Fruit fly (Drosophila melanogaster) whole organism, embryonic: ENCODE measurements around the gene CG11158.

ENCODE experiments used
- Asciz ChIP-seq: fragments of 200-800 bp; sonication (Bioruptor generic); optimal IDR thresholded peaks from 2 replicates; lab custom pipeline; 2017; ENCODE audit warnings: missing biosample characterization, mild to moderate bottlenecking, missing genetic modification characterization, missing genetic modification reagents
- Awh ChIP-seq: fragments of 200-800 bp; sonication (Bioruptor generic); IDR thresholded peaks from 2 replicates; pipeline ENCODE4, ENCODE4 v1.3.6; 2022; ENCODE audit warnings: missing biosample characterization, missing genetic modification characterization
- Bgb ChIP-seq: fragments of 200-800 bp; sonication (Bioruptor generic); IDR thresholded peaks from 2 replicates; pipeline ENCODE4 v1.3.6; 2022; ENCODE audit warnings: missing biosample characterization, missing genetic modification characterization; ENCODE audit not compliant: partially characterized antibody
- CG10321 ChIP-seq: fragments of 200-800 bp; sonication (Bioruptor generic); IDR thresholded peaks from 2 replicates; pipeline ENCODE4 v1.3.6; 2022; ENCODE audit warnings: missing biosample characterization, missing genetic modification characterization
- CG10462 ChIP-seq: fragments of 200-800 bp; sonication (Bioruptor generic); optimal IDR thresholded peaks from 2 replicates; lab custom pipeline; 2016; ENCODE audit warnings: missing biosample characterization, missing genetic modification characterization
- CG11504 ChIP-seq: fragments of 200-800 bp; sonication (Bioruptor generic); optimal IDR thresholded peaks from 3 replicates; lab custom pipeline; 2019; ENCODE audit warnings: missing biosample characterization, mild to moderate bottlenecking, missing genetic modification characterization, moderate library complexity
- CG13296 ChIP-seq: fragments of 200-800 bp; sonication (Bioruptor generic); optimal IDR thresholded peaks from 3 replicates; lab custom pipeline; 2018; ENCODE audit warnings: missing biosample characterization, mild to moderate bottlenecking, missing genetic modification characterization
- CG13775 ChIP-seq: fragments of 200-800 bp; sonication (Bioruptor generic); optimal IDR thresholded peaks from 3 replicates; lab custom pipeline; 2017; ENCODE audit warnings: missing biosample characterization, mild to moderate bottlenecking, missing genetic modification characterization
- CG15011 ChIP-seq: fragments of 200-800 bp; sonication (Bioruptor generic); optimal IDR thresholded peaks from 3 replicates; lab custom pipeline; 2018; ENCODE audit warnings: missing biosample characterization, mild to moderate bottlenecking, missing genetic modification characterization
- CG30403 ChIP-seq: fragments of 200-800 bp; sonication (Bioruptor generic); optimal IDR thresholded peaks from 3 replicates; lab custom pipeline; 2016; ENCODE audit warnings: missing biosample characterization, missing genetic modification characterization
- CG3065 ChIP-seq: fragments of 200-800 bp; sonication (Bioruptor generic); optimal IDR thresholded peaks from 2 replicates; lab custom pipeline; 2016; ENCODE audit warnings: missing biosample characterization, missing genetic modification characterization
- CG32532 ChIP-seq: fragments of 200-800 bp; sonication (Bioruptor generic); IDR thresholded peaks from 2 replicates; pipeline ENCODE4 v1.3.6; 2022; ENCODE audit warnings: missing biosample characterization, missing genetic modification characterization
- CG33557 ChIP-seq: fragments of 200-800 bp; sonication (Bioruptor generic); optimal IDR thresholded peaks from 2 replicates; lab custom pipeline; 2019; ENCODE audit warnings: missing biosample characterization, mild to moderate bottlenecking, missing genetic modification characterization, moderate library complexity
- CG34376 ChIP-seq: fragments of 200-800 bp; sonication (Bioruptor generic); optimal IDR thresholded peaks from 2 replicates; lab custom pipeline; 2018; ENCODE audit warnings: missing biosample characterization, mild to moderate bottlenecking, missing genetic modification characterization
- CG3847 ChIP-seq: fragments of 200-800 bp; sonication (Bioruptor generic); IDR thresholded peaks from 2 replicates; pipeline ENCODE4 v1.3.6; 2022; ENCODE audit warnings: missing biosample characterization, missing genetic modification characterization
- CG8281 ChIP-seq: fragments of 200-800 bp; sonication (Bioruptor generic); optimal IDR thresholded peaks from 2 replicates; lab custom pipeline; 2018; ENCODE audit warnings: missing biosample characterization, mild to moderate bottlenecking, missing genetic modification characterization, moderate library complexity
- CG8478 ChIP-seq: fragments of >200 bp; optimal IDR thresholded peaks from 2 replicates; lab custom pipeline; 2018
- CkIIα-i1 ChIP-seq: fragments of 200-800 bp; sonication (Bioruptor generic); IDR thresholded peaks from 2 replicates; pipeline ENCODE4 v1.3.6; 2022; ENCODE audit warnings: missing biosample characterization, missing genetic modification characterization
- E2f2 ChIP-seq: fragments of 200-800 bp; sonication (Bioruptor generic); IDR thresholded peaks from 2 replicates; pipeline ENCODE4 v1.3.6; 2022; ENCODE audit warnings: missing biosample characterization, missing genetic modification characterization
- Ets97D ChIP-seq: fragments of 200-800 bp; sonication (Bioruptor generic); optimal IDR thresholded peaks from 3 replicates; lab custom pipeline; 2016; ENCODE audit warnings: missing biosample characterization, missing genetic modification characterization
- Fer1 ChIP-seq: fragments of 200-800 bp; sonication (Bioruptor generic); optimal IDR thresholded peaks from 2 replicates; lab custom pipeline; 2017; ENCODE audit warnings: missing biosample characterization, mild to moderate bottlenecking, missing genetic modification characterization
- Fer2 ChIP-seq: fragments of 200-800 bp; sonication (Bioruptor generic); optimal IDR thresholded peaks from 2 replicates; lab custom pipeline; 2018; ENCODE audit warnings: missing biosample characterization, mild to moderate bottlenecking, missing genetic modification characterization, moderate library complexity
- Hr78 ChIP-seq, 2 experiments: fragments of 200-800 bp in 1 of 2; fragments of >200 bp in 1 of 2; sonication (Bioruptor generic) in 1 of 2; optimal IDR thresholded peaks; 2 replicates each; lab custom pipeline; 2017 to 2019; ENCODE audit warnings: missing biosample characterization in 2 of 2, missing genetic modification characterization in 2 of 2, mild to moderate bottlenecking in 1 of 2, moderate library complexity in 1 of 2
- Med ChIP-seq: fragments of 200-800 bp; sonication (Bioruptor generic); peaks from one replicate; lab custom pipeline; 2016; ENCODE audit warnings: missing biosample characterization, missing genetic modification characterization, mild to moderate bottlenecking, inconsistent platforms, moderate library complexity
- Mes4 ChIP-seq: fragments of 200-800 bp; sonication (Bioruptor generic); optimal IDR thresholded peaks from 2 replicates; lab custom pipeline; 2016; ENCODE audit warnings: missing biosample characterization, missing genetic modification characterization
- NFAT ChIP-seq: fragments of 200-800 bp; sonication (Bioruptor generic); IDR thresholded peaks from 2 replicates; pipeline ENCODE4 v1.3.6; 2022; ENCODE audit warnings: missing biosample characterization, missing genetic modification characterization
- Nf-YB ChIP-seq: fragments of 200-800 bp; sonication (Bioruptor generic); optimal IDR thresholded peaks from 3 replicates; lab custom pipeline; 2019; ENCODE audit warnings: missing biosample characterization, mild to moderate bottlenecking, missing genetic modification characterization, moderate library complexity
- NfI ChIP-seq: fragments of 200-800 bp; sonication (Bioruptor generic); optimal IDR thresholded peaks from 3 replicates; lab custom pipeline; 2018; ENCODE audit warnings: missing biosample characterization, mild to moderate bottlenecking, missing genetic modification characterization, moderate library complexity
- Rfx ChIP-seq: fragments of 200-800 bp; sonication (Bioruptor generic); IDR thresholded peaks from 2 replicates; pipeline ENCODE4 v1.3.6; 2022; ENCODE audit warnings: missing biosample characterization, missing genetic modification characterization
- Rx ChIP-seq: fragments of 200-800 bp; sonication (Bioruptor generic); IDR thresholded peaks from 2 replicates; pipeline ENCODE4 v1.3.6; 2022; ENCODE audit warnings: missing biosample characterization, missing genetic modification characterization
- Six4 ChIP-seq: fragments of 200-800 bp; sonication (Bioruptor generic); optimal IDR thresholded peaks from 2 replicates; lab custom pipeline; 2016; ENCODE audit warnings: missing biosample characterization, missing genetic modification characterization
- Usf ChIP-seq: fragments of 200-800 bp; sonication (Bioruptor generic); optimal IDR thresholded peaks from 2 replicates; lab custom pipeline; 2017; ENCODE audit warnings: missing genotype, missing biosample characterization, missing genetic modification characterization
- az2 ChIP-seq: fragments of 200-800 bp; sonication (Bioruptor generic); optimal IDR thresholded peaks from 3 replicates; lab custom pipeline; 2016; ENCODE audit warnings: missing biosample characterization, missing genetic modification characterization
- bsh ChIP-seq, 2 experiments: fragments of 200-800 bp; sonication (Bioruptor generic); optimal IDR thresholded peaks; 2 replicates each; lab custom pipeline; 2017 to 2018; ENCODE audit warnings: mild to moderate bottlenecking in 2 of 2, missing biosample characterization in 2 of 2, missing genetic modification characterization in 2 of 2, moderate library complexity in 1 of 2
- caup ChIP-seq: fragments of 200-800 bp; sonication (Bioruptor generic); optimal IDR thresholded peaks from 3 replicates; lab custom pipeline; 2017; ENCODE audit warnings: missing biosample characterization, mild to moderate bottlenecking, missing genetic modification characterization, moderate library complexity; ENCODE audit not compliant: severe bottlenecking
- crp ChIP-seq, 2 experiments: fragments of 200-800 bp; sonication (Bioruptor generic); optimal IDR thresholded peaks; 2 replicates in 1 of 2; 3 replicates in 1 of 2; lab custom pipeline; 2017; ENCODE audit warnings: missing biosample characterization in 2 of 2, missing genetic modification characterization in 2 of 2, mild to moderate bottlenecking in 1 of 2, moderate library complexity in 1 of 2
- cwo ChIP-seq: fragments of 200-800 bp; sonication (Bioruptor generic); optimal IDR thresholded peaks from 3 replicates; lab custom pipeline; 2017; ENCODE audit warnings: missing biosample characterization, missing genetic modification characterization, mild to moderate bottlenecking, moderate library complexity, missing genetic modification reagents
- fd102C ChIP-seq: fragments of 200-800 bp; sonication (Bioruptor generic); optimal IDR thresholded peaks from 2 replicates; lab custom pipeline; 2018; ENCODE audit warnings: missing biosample characterization, mild to moderate bottlenecking, missing genetic modification characterization, moderate library complexity
- kah ChIP-seq: fragments of 200-800 bp; sonication (Bioruptor generic); optimal IDR thresholded peaks from 2 replicates; lab custom pipeline; 2018; ENCODE audit warnings: missing biosample characterization, mild to moderate bottlenecking, missing genetic modification characterization
- mirr ChIP-seq: fragments of 200-800 bp; sonication (Bioruptor generic); optimal IDR thresholded peaks from 3 replicates; lab custom pipeline; 2018; ENCODE audit warnings: missing biosample characterization, mild to moderate bottlenecking, missing genetic modification characterization
- ro ChIP-seq: fragments of 200-800 bp; sonication (Bioruptor generic); IDR thresholded peaks from 2 replicates; pipeline ENCODE4 v1.3.6; 2022; ENCODE audit warnings: missing biosample characterization, missing genetic modification characterization
- row ChIP-seq: fragments of 200-800 bp; sonication (Bioruptor generic); IDR thresholded peaks from 3 replicates; pipeline ENCODE4 v1.3.6; 2022; ENCODE audit warnings: missing biosample characterization, missing genetic modification characterization
- sima ChIP-seq: fragments of 200-800 bp; sonication (Bioruptor generic); optimal IDR thresholded peaks from 2 replicates; lab custom pipeline; 2016; ENCODE audit warnings: missing biosample characterization, missing genetic modification characterization
- slbo ChIP-seq: fragments of 200-800 bp; sonication (Bioruptor generic); IDR thresholded peaks from 2 replicates; pipeline ENCODE4 v1.3.6; 2022; ENCODE audit warnings: missing biosample characterization, missing genetic modification characterization
- sob ChIP-seq: fragments of 200-800 bp; sonication (Bioruptor generic); IDR thresholded peaks from 2 replicates; pipeline ENCODE4 v1.3.6; 2022; ENCODE audit warnings: missing biosample characterization, missing genetic modification characterization
- sug ChIP-seq: fragments of 200-800 bp; optimal IDR thresholded peaks from 2 replicates; lab custom pipeline; 2019; ENCODE audit warnings: missing biosample characterization, mild to moderate bottlenecking, missing genetic modification characterization, moderate library complexity
- tna ChIP-seq: fragments of 200-800 bp; sonication (Bioruptor generic); IDR thresholded peaks from 2 replicates; pipeline ENCODE4 v1.3.6; 2022; ENCODE audit warnings: missing biosample characterization, missing genetic modification characterization; ENCODE audit not compliant: partially characterized antibody
- trem ChIP-seq: fragments of 200-800 bp; optimal IDR thresholded peaks from 3 replicates; lab custom pipeline; 2019; ENCODE audit warnings: missing biosample characterization, mild to moderate bottlenecking, missing genetic modification characterization, moderate library complexity
- ttk ChIP-seq: fragments of 200-800 bp; sonication (Bioruptor generic); IDR thresholded peaks from 2 replicates; pipeline ENCODE4 v2.1.2; 2022; ENCODE audit warnings: missing biosample characterization, missing genetic modification characterization
- vnd ChIP-seq: fragments of 200-800 bp; sonication (Bioruptor generic); IDR thresholded peaks from 3 replicates; pipeline ENCODE4 v1.3.6; 2022; ENCODE audit warnings: missing biosample characterization, missing genetic modification characterization; ENCODE audit not compliant: partially characterized antibody
- z ChIP-seq: fragments of 200-800 bp; sonication (Bioruptor generic); IDR thresholded peaks from 3 replicates; pipeline ENCODE4 v1.3.6; 2022; ENCODE audit warnings: missing biosample characterization, missing genetic modification characterization

CG11158 gene

DNA sequence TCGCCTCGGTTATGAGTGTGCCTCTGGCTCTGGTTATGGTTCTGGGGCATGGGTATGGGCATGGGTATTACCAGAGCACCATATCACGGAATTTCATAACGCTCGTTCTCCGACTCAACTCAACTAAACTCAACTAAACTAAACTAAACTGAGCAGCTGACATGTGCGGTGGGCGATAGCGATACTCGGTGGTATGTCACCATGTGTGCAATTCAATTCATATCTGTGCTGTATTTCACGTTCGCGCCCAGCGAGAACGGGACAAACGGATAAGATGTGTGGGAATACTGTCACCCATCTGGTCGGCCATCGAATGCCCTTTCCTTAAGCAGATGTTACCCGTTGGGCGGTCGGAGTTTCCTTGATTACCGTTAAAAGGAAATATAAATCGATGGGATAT, 2.5 kb upstream of the CG11158 start, which contains the start of gene CG12177 (continued):
- TF ChIP-seq CG32532 (GFP tag; lab: Robert Waterston, UW) (no peak), CG8478 (lab: Kevin White, UChicago) (no peak), CG3847 (GFP tag; lab: Robert Waterston, UW) (no peak), Nf-YB (GFP tag; lab: Kevin White, UChicago) (no peak), CG10462 (no peak), CG3065 (GFP tag; lab: Kevin White, UChicago) (no peak), bsh (GFP tag; optimal IDR thresholded peaks at IDR 0.05; lab: Kevin White, UChicago) (no peak), CG10321 (GFP tag; lab: Robert Waterston, UW) (peak; percentile 60; the same call in 1 of the 2 replicates), crp (GFP tag; optimal IDR thresholded peaks at IDR 0.05; lab: Kevin White, UChicago) (peak in 1 of 2 experiments; percentile 30), tna (GFP tag; lab: Robert Waterston, UW) (no peak), slbo (peak; percentile 3; the same call in 1 of the 2 replicates), Six4 (no peak), row (GFP tag; lab: Robert Waterston, UW) (peak; percentile 61), ro (GFP tag; lab: Robert Waterston, UW) (no peak), cwo (GFP tag; lab: Kevin White, UChicago) (peak; percentile 52), Med (GFP tag; lab: Kevin White, UChicago) (peak; percentile 71), caup (no peak), CG15011 (GFP tag; lab: Kevin White, UChicago) (no peak), CG13296 (peak; percentile 6), ttk (GFP tag; lab: Robert Waterston, UW) (no peak), CG8281 (no peak), vnd (GFP tag; lab: Robert Waterston, UW) (no peak), Usf (GFP tag; lab: Kevin White, UChicago) (no peak), Mes4 (GFP tag; lab: Kevin White, UChicago) (no peak), kah (no peak), NfI (GFP tag; lab: Kevin White, UChicago) (no peak), Bgb (GFP tag; lab: Robert Waterston, UW) (no peak), sima (no peak), Fer2 (no peak), sug (tag; lab: Kevin White, UChicago) (peak; percentile 73), z (GFP tag; lab: Robert Waterston, UW) (peak; percentile 44; the same call in 1 of the 3 replicates), Hr78 (GFP tag; optimal IDR thresholded peaks at IDR 0.05; lab: Kevin White, UChicago) (no peak), CG13775 (GFP tag; lab: Kevin White, UChicago) (no peak), CG34376 (peak; percentile 86), CG33557 (GFP tag; lab: Kevin White, UChicago) (no peak), az2 (no peak), NFAT (GFP tag; lab: Robert Waterston, UW) (no peak), Ets97D (no peak), E2f2 (0 out of 2 replicates have a peak, but pooled peaks have one; percentile 12), Asciz (GFP tag; lab: Kevin White, UChicago) (no peak), CkIIα-i1 (no peak), Awh (GFP tag; lab: Robert Waterston, UW) (no peak), Fer1 (GFP tag; lab: Kevin White, UChicago) (peak; percentile 7), trem (tag; lab: Kevin White, UChicago) (no peak), Rx (GFP tag; lab: Robert Waterston, UW) (no peak), mirr (GFP tag; lab: Kevin White, UChicago) (peak; percentile 64), Rfx (no peak), sob (GFP tag; lab: Robert Waterston, UW) (no peak), CG11504 (tag; lab: Kevin White, UChicago) (no peak), fd102C (GFP tag; lab: Kevin White, UChicago) (no peak), CG30403 (GFP tag; lab: Kevin White, UChicago) (no peak)
